Fruit fly (Drosophila melanogaster): ENCODE measurements around the gene Tdh.

DNA sequence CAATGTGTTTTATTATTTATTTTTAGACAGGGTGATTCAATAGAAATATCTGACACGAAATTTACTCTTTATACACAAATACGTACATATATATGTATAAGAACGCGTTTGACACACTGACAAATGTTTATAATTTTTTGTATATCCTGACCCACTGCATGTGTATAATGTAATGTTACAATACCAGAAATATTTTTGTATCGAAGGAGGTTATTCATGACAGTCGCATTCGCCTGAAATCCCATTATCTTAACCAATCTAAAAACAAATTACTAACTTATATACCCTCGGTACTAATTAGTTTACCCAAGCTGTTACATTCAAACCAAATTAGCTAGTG is 27.5 kb downstream of the Tdh start:
- TF ChIP-seq insv (optimal IDR thresholded peaks at IDR 0.05) (no peak), Myc (optimal IDR thresholded peaks at IDR 0.05) (no peak), psq (optimal IDR thresholded peaks at IDR 0.05) (no peak), h (optimal IDR thresholded peaks at IDR 0.05) (no peak), ttk (optimal IDR thresholded peaks at IDR 0.05) (no peak), Sin3A (optimal IDR thresholded peaks at IDR 0.05) (no peak)

All from Kc167 (cell line).